Fruit fly (Drosophila melanogaster): ENCODE results near the gene IPIP.

Gene IPIP

dm6 chr2L:6084694-6085093, 36.9 kb downstream of the IPIP start:
- TF ChIP-seq vri (GFP tag; optimal IDR thresholded peaks at IDR 0.05) (peak; percentile 6), svp (GFP tag) (peak; percentile 68), Blimp-1 (GFP tag; optimal IDR thresholded peaks at IDR 0.05) (no peak)

DNA sequence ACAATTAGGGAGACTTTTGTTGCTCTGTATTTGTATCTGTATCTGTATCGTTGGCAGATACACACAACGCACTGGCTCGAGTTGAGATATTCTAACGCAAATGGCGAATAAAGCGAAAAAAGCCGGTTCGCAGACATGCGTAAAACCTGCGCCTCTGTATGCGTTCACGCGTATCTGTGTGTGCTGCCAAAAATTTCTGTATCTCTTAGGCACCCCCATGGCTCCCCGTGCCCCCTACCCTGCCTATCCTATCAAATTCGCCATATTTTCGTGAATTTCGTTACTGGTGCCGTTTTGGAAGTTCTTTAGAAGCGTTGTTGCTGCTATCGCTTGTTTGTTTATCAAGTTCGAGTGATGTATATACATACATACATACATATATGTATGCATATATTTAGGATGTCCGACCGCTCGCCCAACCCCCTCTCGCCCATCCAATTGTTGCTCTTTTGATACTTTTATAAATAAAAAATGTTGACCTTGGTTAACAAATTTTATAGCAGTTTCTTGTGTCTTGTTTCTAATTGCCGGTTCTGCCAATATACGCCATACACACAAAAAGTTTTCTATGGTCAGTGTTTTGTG, 38.0 kb downstream of the IPIP start:
- TF ChIP-seq Eip93F (GFP tag; optimal IDR thresholded peaks at IDR 0.05) (no peak), fd59A (GFP tag; optimal IDR thresholded peaks at IDR 0.05) (no peak), Smox (GFP tag; optimal IDR thresholded peaks at IDR 0.05) (no peak), Sox15 (GFP tag; optimal IDR thresholded peaks at IDR 0.05) (no peak), CG1621 (tag; optimal IDR thresholded peaks at IDR 0.05) (no peak), Met (GFP tag; optimal IDR thresholded peaks at IDR 0.05) (no peak), svp (GFP tag) (peak; percentile 69), Eip75B (GFP tag; optimal IDR thresholded peaks at IDR 0.05) (no peak), eg (GFP tag; IDR thresholded peaks at IDR 0.05) (no peak), CG11294 (GFP tag; IDR thresholded peaks at IDR 0.05) (no peak), CG10631 (GFP tag; optimal IDR thresholded peaks at IDR 0.05) (no peak), dsx (GFP tag; optimal IDR thresholded peaks at IDR 0.05; ENCODE audit: poor library complexity, severe bottlenecking) (no peak), fkh (GFP tag; optimal IDR thresholded peaks at IDR 0.05) (peak; percentile 50), CG4318 (GFP tag; optimal IDR thresholded peaks at IDR 0.05) (no peak), vri (GFP tag; optimal IDR thresholded peaks at IDR 0.05) (peak; percentile 68), CG6808 (GFP tag; optimal IDR thresholded peaks at IDR 0.05) (no peak)

DNA sequence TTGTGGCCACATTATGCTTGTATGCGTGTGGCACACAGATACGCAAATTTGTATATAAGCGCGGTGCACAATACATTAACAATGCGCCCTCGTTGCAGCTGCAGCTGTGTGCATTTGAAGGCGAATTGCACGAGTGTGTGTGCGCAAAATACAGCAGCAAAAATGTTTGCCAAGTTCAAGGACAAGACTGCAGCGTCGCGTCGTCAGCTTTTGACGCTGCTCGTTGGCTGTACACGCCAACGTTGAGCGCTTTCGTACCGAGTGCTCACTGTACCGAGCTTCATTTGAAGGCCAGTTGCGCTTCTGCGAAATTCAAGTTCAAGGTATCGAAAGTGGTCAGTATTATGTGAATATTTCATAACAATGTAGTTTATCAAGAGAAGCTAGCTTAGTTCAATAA, 39.0 kb downstream of the IPIP start:
- TF ChIP-seq CG8119 (GFP tag; IDR thresholded peaks at IDR 0.05) (no peak), Sox102F (GFP tag; optimal IDR thresholded peaks at IDR 0.05) (no peak), CG3919 (GFP tag; optimal IDR thresholded peaks at IDR 0.05) (no peak), CG6808 (GFP tag; optimal IDR thresholded peaks at IDR 0.05) (no peak), vri (GFP tag; optimal IDR thresholded peaks at IDR 0.05) (peak; percentile 42), Lpt (GFP tag; optimal IDR thresholded peaks at IDR 0.05) (no peak), CG8632 (GFP tag; optimal IDR thresholded peaks at IDR 0.05) (no peak), pdm3 (GFP tag; optimal IDR thresholded peaks at IDR 0.05) (no peak), fd85E (GFP tag; optimal IDR thresholded peaks at IDR 0.05) (no peak), CG11762 (GFP tag; optimal IDR thresholded peaks at IDR 0.05; ENCODE audit: insufficient read depth) (no peak), Sox14 (GFP tag; optimal IDR thresholded peaks at IDR 0.05) (no peak), lz (GFP tag; optimal IDR thresholded peaks at IDR 0.05) (no peak), CG6854 (GFP tag; optimal IDR thresholded peaks at IDR 0.05) (no peak), Blimp-1 (GFP tag; optimal IDR thresholded peaks at IDR 0.05) (peak; percentile 65), CG34406 (GFP tag; optimal IDR thresholded peaks at IDR 0.05) (no peak), dac (GFP tag; optimal IDR thresholded peaks at IDR 0.05) (no peak), Hr39 (GFP tag; optimal IDR thresholded peaks at IDR 0.05) (peak; percentile 48), CG31627 (GFP tag; optimal IDR thresholded peaks at IDR 0.05) (peak; percentile 26), CG10669 (GFP tag; optimal IDR thresholded peaks at IDR 0.05) (no peak), Met (GFP tag; optimal IDR thresholded peaks at IDR 0.05) (peak; percentile 66), Eip78C (GFP tag) (peak; percentile 35), Ets96B (tag; optimal IDR thresholded peaks at IDR 0.05) (no peak), CG6163 (GFP tag; IDR thresholded peaks at IDR 0.05) (no peak)

DNA sequence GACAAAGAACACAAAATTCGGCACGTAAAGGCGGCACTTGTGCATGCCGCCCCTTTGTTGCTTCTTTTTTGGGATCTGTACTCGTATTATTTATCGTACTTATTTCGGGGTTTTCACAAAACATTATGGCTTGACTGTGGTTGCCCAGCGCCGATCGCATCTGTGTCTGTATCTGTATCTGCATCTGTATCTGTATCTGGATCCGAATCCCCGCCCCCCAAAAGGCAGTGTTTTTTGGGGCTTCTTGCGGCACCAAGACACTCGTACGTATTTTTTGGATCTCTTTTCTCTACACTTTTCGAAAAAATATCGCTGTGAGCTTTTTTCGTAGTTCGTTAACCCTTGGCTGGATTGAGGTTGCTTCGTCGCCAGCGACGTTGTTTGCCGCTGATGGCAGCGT, 39.9 kb downstream of the IPIP start:
- TF ChIP-seq vri (GFP tag; optimal IDR thresholded peaks at IDR 0.05): no peak
- no peak for TF ChIP-seq Eip78C (GFP tag)
- no peak for TF ChIP-seq CG1621 (tag; optimal IDR thresholded peaks at IDR 0.05)
- no peak for TF ChIP-seq Hr4 (GFP tag; optimal IDR thresholded peaks at IDR 0.05)
- no peak for TF ChIP-seq CG31627 (GFP tag; optimal IDR thresholded peaks at IDR 0.05)
- TF ChIP-seq Sox14 (GFP tag; optimal IDR thresholded peaks at IDR 0.05): no peak
- TF ChIP-seq CG3919 (GFP tag; optimal IDR thresholded peaks at IDR 0.05): no peak
- TF ChIP-seq CG8632 (GFP tag; optimal IDR thresholded peaks at IDR 0.05): no peak
